Worm (Caenorhabditis elegans): ENCODE results near the gene B0454.6.

ce11 chrII:3030416-3030815, 2.2 kb upstream of the B0454.6 start:
- no peak for TF ChIP-seq lsy-2 (tag; optimal IDR thresholded peaks at IDR 0.05)
- no peak for TF ChIP-seq nhr-11 (tag; optimal IDR thresholded peaks at IDR 0.05)
- TF ChIP-seq aly-2 (tag; optimal IDR thresholded peaks at IDR 0.05) = no peak
- no peak for TF ChIP-seq elt-3 (tag; optimal IDR thresholded peaks at IDR 0.05)
- no peak for TF ChIP-seq R02D3.7 (tag; optimal IDR thresholded peaks at IDR 0.05)
- TF ChIP-seq ama-1 (optimal IDR thresholded peaks at IDR 0.05) = no peak
- TF ChIP-seq ztf-4 (tag; optimal IDR thresholded peaks at IDR 0.05) = no peak
- no peak for TF ChIP-seq skn-1 (tag; optimal IDR thresholded peaks at IDR 0.05)
- no peak for TF ChIP-seq zag-1 (tag; optimal IDR thresholded peaks at IDR 0.05)
